Worm (Caenorhabditis elegans) whole organism, L3 larva: Measurements from ENCODE around the gene Y43F8B.10.

ENCODE experiments used
- egl-27 ChIP-seq: sonication (generic microtip); optimal IDR thresholded peaks from 4 replicates; lab custom pipeline; 2017; ENCODE audit warnings: missing biosample characterization, missing genetic modification reagents, missing genetic modification characterization
- snpc-4 ChIP-seq: fragments of 150-350 bp; optimal IDR thresholded peaks from 2 replicates; lab custom pipeline; 2014; ENCODE audit warnings: missing biosample characterization, missing genetic modification characterization

DNA sequence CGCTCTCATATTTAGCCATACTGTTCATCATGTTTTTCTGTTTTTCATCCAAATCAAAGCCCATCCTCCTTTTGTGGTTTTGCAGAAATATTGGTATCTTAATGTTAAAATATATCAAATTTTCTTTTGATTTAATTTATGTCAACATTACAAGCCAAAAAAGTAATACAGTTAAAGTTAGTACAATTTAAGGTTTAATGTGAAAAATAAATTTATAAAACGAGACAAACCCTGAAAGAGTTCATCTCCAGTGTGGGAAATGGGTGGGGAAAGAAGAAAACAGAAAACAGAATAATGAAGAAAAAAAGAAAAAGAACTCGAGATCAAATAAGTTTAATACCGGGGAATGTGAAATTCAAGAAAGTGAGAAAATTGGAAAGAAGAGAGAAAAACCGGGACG is 25.5 kb upstream of the Y43F8B.10 start, which contains the start of gene M04C3.2:
- no peak for TF ChIP-seq snpc-4 (tag; lab: Kevin White, UChicago)
- no peak for TF ChIP-seq egl-27 (tag; lab: Kevin White, UChicago)
